Fruit fly (Drosophila melanogaster): ENCODE measurements around the gene CG13003.

Gene CG13003

dm6 chrX:16873053-16873452 lies 3.3 kb downstream of the CG13003 start:
- TF ChIP-seq Oli (tag; optimal IDR thresholded peaks at IDR 0.05), result peak; percentile 38
- TF ChIP-seq wdn (GFP tag; IDR thresholded peaks at IDR 0.05), result no peak
- TF ChIP-seq dmrt11E (tag; optimal IDR thresholded peaks at IDR 0.05), result peak; percentile 16
- peak; percentile 19 for TF ChIP-seq CG8388 (GFP tag; optimal IDR thresholded peaks at IDR 0.05)
- TF ChIP-seq Mrtf (GFP tag; IDR thresholded peaks at IDR 0.05), result no peak
- no peak for TF ChIP-seq CG11093 (GFP tag; IDR thresholded peaks at IDR 0.05)
- peak; percentile 34 for TF ChIP-seq Sox102F (GFP tag; optimal IDR thresholded peaks at IDR 0.05)
- TF ChIP-seq CG18262 (tag; optimal IDR thresholded peaks at IDR 0.05), result peak; percentile 44
- TF ChIP-seq Meics (GFP tag; optimal IDR thresholded peaks at IDR 0.05), result no peak
- TF ChIP-seq grau (tag; optimal IDR thresholded peaks at IDR 0.05), result peak; percentile 3
- TF ChIP-seq CG7839 (tag; optimal IDR thresholded peaks at IDR 0.05), result peak; percentile 19
- no peak for TF ChIP-seq da (GFP tag; optimal IDR thresholded peaks at IDR 0.05)
- TF ChIP-seq CG15073 (GFP tag; optimal IDR thresholded peaks at IDR 0.05), result no peak
- no peak for TF ChIP-seq CG15011 (GFP tag; optimal IDR thresholded peaks at IDR 0.05)
- peak in 1 of 2 experiments; percentile 17 for TF ChIP-seq Hr51 (GFP tag; optimal IDR thresholded peaks at IDR 0.05)
- TF ChIP-seq CG31441 (GFP tag; IDR thresholded peaks at IDR 0.05), result peak; percentile 46; the same call in 1 of the 2 replicates
- no peak for TF ChIP-seq trh (GFP tag; optimal IDR thresholded peaks at IDR 0.05)
- no peak for TF ChIP-seq MBD-R2 (GFP tag; IDR thresholded peaks at IDR 0.05)
- TF ChIP-seq en (GFP tag; optimal IDR thresholded peaks at IDR 0.05), result no peak
- peak; percentile 16 for TF ChIP-seq Sox100B (GFP tag; optimal IDR thresholded peaks at IDR 0.05)
- no peak for TF ChIP-seq CG14050 (GFP tag; IDR thresholded peaks at IDR 0.05)
- TF ChIP-seq vvl (GFP tag; IDR thresholded peaks at IDR 0.05), result no peak
- no peak for TF ChIP-seq CG4424 (GFP tag; optimal IDR thresholded peaks at IDR 0.05)
- TF ChIP-seq Deaf1 (tag; optimal IDR thresholded peaks at IDR 0.05), result no peak
- TF ChIP-seq fd64A (GFP tag; optimal IDR thresholded peaks at IDR 0.05), result no peak
- no peak for TF ChIP-seq CG18476 (GFP tag; optimal IDR thresholded peaks at IDR 0.05)
- TF ChIP-seq CG15601 (tag; optimal IDR thresholded peaks at IDR 0.05), result peak; percentile 12
- peak; percentile 52 for TF ChIP-seq CG11504 (tag; optimal IDR thresholded peaks at IDR 0.05)
- peak; percentile 12 for TF ChIP-seq CoRest (tag; optimal IDR thresholded peaks at IDR 0.05)
- no peak for TF ChIP-seq ab (GFP tag; optimal IDR thresholded peaks at IDR 0.05)
- TF ChIP-seq Oaz (GFP tag; IDR thresholded peaks at IDR 0.05), result no peak
- peak; percentile 32 for TF ChIP-seq CG2712 (tag; optimal IDR thresholded peaks at IDR 0.05)
- TF ChIP-seq CG15269 (tag; optimal IDR thresholded peaks at IDR 0.05), result peak; percentile 3
- TF ChIP-seq CG12391 (tag; optimal IDR thresholded peaks at IDR 0.05), result peak; percentile 37
- peak; percentile 39 for TF ChIP-seq nmo (GFP tag; optimal IDR thresholded peaks at IDR 0.05)
- TF ChIP-seq Drgx (GFP tag; IDR thresholded peaks at IDR 0.05), result peak; percentile 53; the same call in 1 of the 2 replicates
- peak; percentile 38 for TF ChIP-seq CG10979 (tag; optimal IDR thresholded peaks at IDR 0.05)
- TF ChIP-seq CG12942 (GFP tag; optimal IDR thresholded peaks at IDR 0.05), result no peak
- TF ChIP-seq ATbp (GFP tag; optimal IDR thresholded peaks at IDR 0.05), result peak; percentile 33
- peak; percentile 11 for TF ChIP-seq CG13424 (tag; optimal IDR thresholded peaks at IDR 0.05)
- TF ChIP-seq CG8924 (tag; optimal IDR thresholded peaks at IDR 0.05), result peak; percentile 8
- no peak for TF ChIP-seq Chrac-16 (GFP tag; optimal IDR thresholded peaks at IDR 0.05)
- no peak for TF ChIP-seq exex (tag; optimal IDR thresholded peaks at IDR 0.05)
- peak in 1 of 2 experiments; percentile 46 for TF ChIP-seq bsh (GFP tag; optimal IDR thresholded peaks at IDR 0.05)
- peak; percentile 36 for TF ChIP-seq Blimp-1 (GFP tag; optimal IDR thresholded peaks at IDR 0.05)
- TF ChIP-seq CG16815 (GFP tag; optimal IDR thresholded peaks at IDR 0.05), result no peak
- TF ChIP-seq Hr39 (optimal IDR thresholded peaks at IDR 0.05), result no peak
- TF ChIP-seq CG12104 (GFP tag; optimal IDR thresholded peaks at IDR 0.05), result no peak
- TF ChIP-seq CG1529 (GFP tag; optimal IDR thresholded peaks at IDR 0.05), result peak; percentile 10
- TF ChIP-seq crol (GFP tag; IDR thresholded peaks at IDR 0.05), result no peak
- TF ChIP-seq sob (GFP tag; IDR thresholded peaks at IDR 0.05), result no peak
